Worm (Caenorhabditis elegans) whole organism, young adult: ENCODE data around the gene C54G7.1.

Experiments
- F57C9.4 ChIP-seq: sonication (generic microtip); optimal IDR thresholded peaks from 2 replicates; lab custom pipeline; 2017; ENCODE audit warnings: mild to moderate bottlenecking, missing genetic modification characterization, missing compliant biosample characterization
- ama-1 ChIP-seq, 3 experiments: fragments of 150-350 bp in 1 of 3; sonication (generic microtip) in 2 of 3; optimal IDR thresholded peaks; 2 replicates each; lab custom pipeline; 2014 to 2018; ENCODE audit warnings: missing biosample characterization in 2 of 3, missing genetic modification characterization in 2 of 3, missing genetic modification reagents in 2 of 3
- aptf-2 ChIP-seq: fragments of 200-800 bp; sonication (Bioruptor generic); conservative IDR thresholded peaks from 2 replicates; pipeline ENCODE4 v1.3.6; 2022; ENCODE audit warnings: missing genetic modification reagents, missing genetic modification characterization, missing compliant biosample characterization
- egrh-3 ChIP-seq: fragments of 200-800 bp; sonication (Bioruptor generic); IDR thresholded peaks from 2 replicates; pipeline ENCODE4 v1.3.6; 2022; ENCODE audit warnings: missing genetic modification reagents, missing genetic modification characterization, missing compliant biosample characterization
- ets-4 ChIP-seq: fragments of 200-800 bp; sonication (Bioruptor generic); optimal IDR thresholded peaks from 2 replicates; lab custom pipeline; 2018; ENCODE audit warnings: mild to moderate bottlenecking, missing genetic modification characterization, missing compliant biosample characterization
- hlh-26 ChIP-seq: fragments of 200-800 bp; sonication (Bioruptor generic); conservative IDR thresholded peaks from 2 replicates; pipeline ENCODE4 v1.3.6; 2022; ENCODE audit warnings: missing genetic modification reagents, missing genetic modification characterization, missing compliant biosample characterization
- let-526 ChIP-seq: fragments of 200-800 bp; sonication (Bioruptor generic); IDR thresholded peaks from 2 replicates; pipeline ENCODE4 v1.3.6; 2022; ENCODE audit warnings: missing genetic modification reagents, missing genetic modification characterization, missing compliant biosample characterization
- madf-6 ChIP-seq: fragments of 200-800 bp; sonication (Bioruptor generic); IDR thresholded peaks from 2 replicates; pipeline ENCODE4 v1.3.6; 2022; ENCODE audit warnings: missing genetic modification reagents, missing genetic modification characterization, missing compliant biosample characterization
- nfya-1 ChIP-seq: sonication (generic microtip); optimal IDR thresholded peaks from 2 replicates; lab custom pipeline; 2017; ENCODE audit warnings: antibody characterized with exemption, missing compliant biosample characterization, missing genetic modification characterization, borderline replicate concordance; ENCODE audit not compliant: insufficient read depth
- somi-1 ChIP-seq: fragments of 200-800 bp; sonication (Bioruptor generic); optimal IDR thresholded peaks from 2 replicates; lab custom pipeline; 2018; ENCODE audit warnings: mild to moderate bottlenecking, missing genetic modification characterization, missing compliant biosample characterization
- unc-62 ChIP-seq: fragments of 150-350 bp; optimal IDR thresholded peaks from 2 replicates; lab custom pipeline; 2014; ENCODE audit warnings: missing biosample characterization, missing genetic modification reagents, missing genetic modification characterization
- ztf-18 ChIP-seq: sonication (generic microtip); optimal IDR thresholded peaks from 2 replicates; lab custom pipeline; 2016; ENCODE audit warnings: missing genotype, mild to moderate bottlenecking, missing genetic modification characterization, missing compliant biosample characterization

ce11 chrX:5555055-5555629 is 11.4 kb downstream of the C54G7.1 start:
- no peak for TF ChIP-seq hlh-26 (GFP tag; lab: Robert Waterston, UW)
- no peak for TF ChIP-seq madf-6 (GFP tag; lab: Robert Waterston, UW)
- no peak for TF ChIP-seq F57C9.4
- TF ChIP-seq unc-62 (GFP tag; lab: Kevin White, UChicago), result no peak
- TF ChIP-seq let-526 (GFP tag; lab: Robert Waterston, UW), result no peak
- TF ChIP-seq somi-1, result no peak
- no peak for TF ChIP-seq nfya-1 (tag; lab: Kevin White, UChicago)
- TF ChIP-seq ztf-18 (tag; lab: Kevin White, UChicago), result no peak
- no peak for TF ChIP-seq ama-1 (optimal IDR thresholded peaks at IDR 0.05; lab: Kevin White, UChicago)
- TF ChIP-seq ama-1 (GFP tag; optimal IDR thresholded peaks at IDR 0.05; lab: Kevin White, UChicago), result no peak
- TF ChIP-seq egrh-3 (GFP tag; lab: Robert Waterston, UW), result no peak
- no peak for TF ChIP-seq aptf-2 (GFP tag; lab: Robert Waterston, UW)
- TF ChIP-seq ets-4 (GFP tag; lab: Kevin White, UChicago), result no peak
